Worm (Caenorhabditis elegans) whole organism, early embryonic: Measurements from ENCODE around the gene Y105C5A.1274.

ENCODE experiments used
- ama-1 ChIP-seq: fragments of 150-350 bp; optimal IDR thresholded peaks from 2 replicates; lab custom pipeline; 2014
- pes-1 ChIP-seq: fragments of 200-800 bp; sonication (Bioruptor generic); IDR thresholded peaks from 2 replicates; pipeline ENCODE4 v1.3.6; 2022; ENCODE audit warnings: missing genetic modification reagents, missing genetic modification characterization, missing compliant biosample characterization
- sea-1 ChIP-seq: fragments of 200-800 bp; sonication (Bioruptor generic); conservative IDR thresholded peaks from 2 replicates; pipeline ENCODE4 v1.3.6; 2022; ENCODE audit warnings: missing genetic modification characterization, missing compliant biosample characterization

DNA sequence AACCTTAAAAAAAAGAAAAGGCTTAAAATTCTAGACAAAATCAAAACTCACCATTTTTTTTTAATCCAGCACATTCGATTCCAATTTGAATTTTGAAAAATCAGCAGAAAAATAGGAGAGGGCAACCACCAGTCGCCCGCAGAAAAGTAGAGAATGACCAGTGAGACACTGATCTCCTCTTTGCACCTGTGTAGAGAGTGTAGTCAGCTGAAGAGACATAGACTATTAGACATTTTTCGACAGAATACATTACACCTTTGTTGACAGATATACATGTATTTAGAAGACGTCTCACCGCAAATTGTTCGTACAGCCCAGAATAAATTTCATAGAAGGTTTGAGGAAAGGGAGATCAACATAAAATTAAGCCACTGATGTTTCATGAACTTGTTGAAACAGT, 13.7 kb downstream of the Y105C5A.1274 start:
- TF ChIP-seq pes-1 (GFP tag; lab: Robert Waterston, UW) = no peak
- TF ChIP-seq ama-1 (lab: Kevin White, UChicago) = no peak
- TF ChIP-seq sea-1 (GFP tag; lab: Robert Waterston, UW) = no peak
